Worm (Caenorhabditis elegans): ENCODE measurements around the gene Y51H4A.941.

Gene Y51H4A.941

DNA sequence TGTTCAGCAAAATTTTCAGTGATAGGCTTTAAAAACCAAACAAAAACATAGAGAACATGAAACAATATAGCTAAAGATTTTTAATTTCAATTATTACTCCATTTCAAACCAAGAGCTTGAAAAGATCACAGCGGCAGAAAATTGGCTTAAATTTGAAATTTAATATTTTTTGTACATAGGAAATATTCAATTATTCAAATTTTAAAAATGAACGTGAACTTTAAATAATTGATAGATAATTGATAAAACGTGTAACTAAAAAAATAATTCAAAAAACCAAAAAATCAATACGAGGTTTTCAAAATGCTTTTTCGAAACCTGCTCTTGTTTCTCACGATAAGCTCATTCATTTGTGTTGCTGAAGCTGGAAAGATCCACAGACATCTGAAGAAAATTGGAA, 25.9 kb upstream of the Y51H4A.941 start, which contains the start of gene Y51H4A.22:
TSS of gene Y51H4A.22 (plus strand) at position 301 of the 400 bp plus-strand sequence.
- TF ChIP-seq T23F11.4 (GFP tag; optimal IDR thresholded peaks at IDR 0.05): no peak
- TF ChIP-seq pat-9 (tag; optimal IDR thresholded peaks at IDR 0.05): no peak
- TF ChIP-seq tbx-7 (tag; optimal IDR thresholded peaks at IDR 0.05): no peak
- no peak for TF ChIP-seq fkh-6 (tag; optimal IDR thresholded peaks at IDR 0.05)
- no peak for TF ChIP-seq ceh-48 (tag; optimal IDR thresholded peaks at IDR 0.05)
- TF ChIP-seq F13H6.1 (tag; optimal IDR thresholded peaks at IDR 0.05): no peak
- TF ChIP-seq unc-55 (GFP tag; optimal IDR thresholded peaks at IDR 0.05): no peak
- TF ChIP-seq dmd-4 (tag; optimal IDR thresholded peaks at IDR 0.05; ENCODE audit: borderline replicate concordance): no peak
- TF ChIP-seq ceh-9 (tag; optimal IDR thresholded peaks at IDR 0.05): no peak
- TF ChIP-seq tbx-2 (tag; optimal IDR thresholded peaks at IDR 0.05): no peak

ce11 chrIV:16718651-16719050, 24.2 kb upstream of the Y51H4A.941 start:
- TF ChIP-seq pax-1 (tag; optimal IDR thresholded peaks at IDR 0.05): no peak
- no peak for TF ChIP-seq pat-9 (tag; optimal IDR thresholded peaks at IDR 0.05)
- TF ChIP-seq zip-5 (tag; optimal IDR thresholded peaks at IDR 0.05): no peak
- TF ChIP-seq ceh-30 (tag; optimal IDR thresholded peaks at IDR 0.05): no peak
- TF ChIP-seq ceh-2 (tag; optimal IDR thresholded peaks at IDR 0.05): no peak
- TF ChIP-seq ceh-45 (GFP tag; IDR thresholded peaks at IDR 0.05): no peak
- TF ChIP-seq dve-1 (tag; optimal IDR thresholded peaks at IDR 0.05): no peak
- TF ChIP-seq T23F11.4 (GFP tag; optimal IDR thresholded peaks at IDR 0.05): no peak
- no peak for TF ChIP-seq hlh-30 (tag; optimal IDR thresholded peaks at IDR 0.05; ENCODE audit: insufficient read depth)
- no peak for TF ChIP-seq ref-2 (tag; optimal IDR thresholded peaks at IDR 0.05)

DNA sequence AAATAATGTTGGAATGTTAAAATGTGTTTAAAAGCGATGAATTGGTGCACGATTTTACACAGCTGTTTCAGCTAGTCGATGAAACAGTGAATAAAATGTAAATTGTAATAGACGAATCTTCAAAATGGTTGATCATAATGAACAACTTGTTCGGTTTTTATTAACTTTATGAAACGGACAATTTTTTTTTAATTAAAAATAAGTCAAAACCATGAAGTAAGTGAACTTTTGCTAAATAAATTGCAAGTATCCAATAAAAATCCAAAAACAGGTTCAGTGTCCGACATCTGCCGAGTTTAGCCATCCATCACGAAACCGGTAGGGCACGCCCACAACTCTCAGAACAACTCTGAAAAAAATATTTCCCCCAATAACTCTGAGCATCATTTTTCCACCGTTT, 15.8 kb upstream of the Y51H4A.941 start:
- TF ChIP-seq fkh-6 (tag; optimal IDR thresholded peaks at IDR 0.05): no peak
- no peak for TF ChIP-seq nfya-1 (tag; optimal IDR thresholded peaks at IDR 0.05)
- TF ChIP-seq C38D4.7 (GFP tag; optimal IDR thresholded peaks at IDR 0.05): no peak
- TF ChIP-seq nhr-11 (tag; optimal IDR thresholded peaks at IDR 0.05): no peak
- TF ChIP-seq hlh-6 (tag; optimal IDR thresholded peaks at IDR 0.05): no peak
- TF ChIP-seq fkh-10 (GFP tag; optimal IDR thresholded peaks at IDR 0.05): no peak
- no peak for TF ChIP-seq unc-55 (GFP tag; optimal IDR thresholded peaks at IDR 0.05)
- TF ChIP-seq unc-42 (tag; optimal IDR thresholded peaks at IDR 0.05): no peak
- TF ChIP-seq madf-2 (tag; optimal IDR thresholded peaks at IDR 0.05): no peak
- no peak for TF ChIP-seq tbx-2 (tag; optimal IDR thresholded peaks at IDR 0.05)
- TF ChIP-seq ceh-30 (tag; optimal IDR thresholded peaks at IDR 0.05): no peak
- TF ChIP-seq ceh-48 (tag; optimal IDR thresholded peaks at IDR 0.05): no peak
- no peak for TF ChIP-seq ceh-9 (tag; optimal IDR thresholded peaks at IDR 0.05)
- no peak for TF ChIP-seq pax-1 (tag; optimal IDR thresholded peaks at IDR 0.05)
- no peak for TF ChIP-seq ceh-22 (tag; optimal IDR thresholded peaks at IDR 0.05)
- TF ChIP-seq C08G9.2 (tag; optimal IDR thresholded peaks at IDR 0.05): no peak
- no peak for TF ChIP-seq lin-11 (tag; optimal IDR thresholded peaks at IDR 0.05)
- no peak for TF ChIP-seq lim-6 (tag; optimal IDR thresholded peaks at IDR 0.05)
- no peak for TF ChIP-seq elt-4 (tag; optimal IDR thresholded peaks at IDR 0.05)
- no peak for TF ChIP-seq ceh-6 (GFP tag; optimal IDR thresholded peaks at IDR 0.05)

DNA sequence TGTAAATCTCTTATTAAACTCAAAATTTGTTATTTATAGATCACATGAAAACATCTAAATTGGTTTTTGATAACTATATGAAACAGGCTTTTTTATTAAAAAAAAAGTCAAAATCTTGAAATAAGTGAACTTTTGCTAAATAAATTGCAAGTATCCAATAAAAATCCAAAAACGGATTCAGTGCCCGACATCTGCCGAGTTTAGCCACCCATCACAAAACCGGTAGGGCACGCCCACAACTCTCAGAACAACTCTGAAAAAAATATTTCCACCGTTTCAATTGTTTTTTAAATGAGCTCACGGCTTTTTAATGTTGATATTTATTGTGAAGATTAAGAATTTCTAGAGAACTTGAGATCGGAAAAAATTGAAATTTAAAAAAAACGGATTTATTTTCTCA, 15.2 kb upstream of the Y51H4A.941 start:
- no peak for TF ChIP-seq hlh-30 (tag; optimal IDR thresholded peaks at IDR 0.05; ENCODE audit: insufficient read depth)
- no peak for TF ChIP-seq dve-1 (tag; optimal IDR thresholded peaks at IDR 0.05)
- no peak for TF ChIP-seq zip-5 (tag; optimal IDR thresholded peaks at IDR 0.05)
- TF ChIP-seq nhr-11 (tag; optimal IDR thresholded peaks at IDR 0.05): no peak
- TF ChIP-seq eyg-1 (tag; optimal IDR thresholded peaks at IDR 0.05): no peak

- TF ChIP-seq pat-9 (tag; optimal IDR thresholded peaks at IDR 0.05) (no peak), unc-3 (GFP tag; conservative IDR thresholded peaks at IDR 0.05) (no peak), unc-3 (tag; optimal IDR thresholded peaks at IDR 0.05) (no peak), lim-6 (tag; optimal IDR thresholded peaks at IDR 0.05) (no peak), mec-3 (tag; optimal IDR thresholded peaks at IDR 0.05; ENCODE audit: borderline replicate concordance) (no peak), C38D4.7 (GFP tag; optimal IDR thresholded peaks at IDR 0.05) (no peak), fax-1 (tag; optimal IDR thresholded peaks at IDR 0.05) (no peak), sox-2 (GFP tag; IDR thresholded peaks at IDR 0.05) (no peak)
Measured at ce11 chrIV:16706950-16707349, 12.5 kb upstream of the Y51H4A.941 start.
